Worm (Caenorhabditis elegans): ENCODE measurements around the gene tram-1.

Gene tram-1

ce11 chrIV:10243276-10243675 is 22.2 kb upstream of the tram-1 start, which contains the start of gene tkt-1 (continued):
- TF ChIP-seq pqm-1 (tag; optimal IDR thresholded peaks at IDR 0.05), result peak; percentile 71

- TF ChIP-seq php-3 (GFP tag; IDR thresholded peaks at IDR 0.05) (no peak), nhr-111 (GFP tag; optimal IDR thresholded peaks at IDR 0.05) (no peak), mdt-29 (GFP tag; IDR thresholded peaks at IDR 0.05) (no peak), ces-1 (GFP tag; optimal IDR thresholded peaks at IDR 0.05) (no peak), zip-2 (tag; optimal IDR thresholded peaks at IDR 0.05) (no peak), snpc-1.2 (GFP tag; IDR thresholded peaks at IDR 0.05) (no peak), R02D3.7 (tag; optimal IDR thresholded peaks at IDR 0.05) (no peak), D1046.2 (GFP tag; IDR thresholded peaks at IDR 0.05) (no peak), vab-7 (GFP tag; IDR thresholded peaks at IDR 0.05) (no peak), lin-13 (GFP tag; optimal IDR thresholded peaks at IDR 0.05) (no peak), nhr-41 (GFP tag; IDR thresholded peaks at IDR 0.05) (no peak), hlh-30 (tag; optimal IDR thresholded peaks at IDR 0.05; ENCODE audit: insufficient read depth) (no peak), lin-39 (tag; optimal IDR thresholded peaks at IDR 0.05) (no peak), unc-130 (GFP tag; optimal IDR thresholded peaks at IDR 0.05) (peak; percentile 32), mes-2 (tag; optimal IDR thresholded peaks at IDR 0.05; ENCODE audit: poor library complexity, severe bottlenecking) (peak; percentile 83), ceh-62 (tag; optimal IDR thresholded peaks at IDR 0.05) (no peak), ZK337.2 (GFP tag; IDR thresholded peaks at IDR 0.05) (no peak), tag-97 (GFP tag; IDR thresholded peaks at IDR 0.05) (no peak), nhr-10 (tag; optimal IDR thresholded peaks at IDR 0.05) (no peak), dmd-9 (GFP tag; IDR thresholded peaks at IDR 0.05) (no peak), T20F7.1 (GFP tag; optimal IDR thresholded peaks at IDR 0.05) (no peak), aly-2 (tag; optimal IDR thresholded peaks at IDR 0.05) (no peak), F37D6.2 (tag; optimal IDR thresholded peaks at IDR 0.05) (no peak), tra-1 (GFP tag; IDR thresholded peaks at IDR 0.05) (no peak), ceh-44 (GFP tag; IDR thresholded peaks at IDR 0.05) (no peak), mxl-3 (GFP tag; optimal IDR thresholded peaks at IDR 0.05) (no peak), nhr-48 (tag; optimal IDR thresholded peaks at IDR 0.05) (no peak), nhr-28 (tag; optimal IDR thresholded peaks at IDR 0.05) (peak; percentile 53), duxl-1 (tag; optimal IDR thresholded peaks at IDR 0.05; ENCODE audit: poor library complexity) (no peak), jun-1 (tag; optimal IDR thresholded peaks at IDR 0.05) (no peak), ztf-7 (tag; optimal IDR thresholded peaks at IDR 0.05) (no peak), lin-1 (GFP tag; IDR thresholded peaks at IDR 0.05) (no peak), madf-9 (GFP tag; conservative IDR thresholded peaks at IDR 0.05) (0 out of 2 replicates have a peak, but pooled peaks have one; percentile 21), nhr-6 (tag; optimal IDR thresholded peaks at IDR 0.05) (peak; percentile 6), cey-2 (tag; optimal IDR thresholded peaks at IDR 0.05; ENCODE audit: borderline replicate concordance, insufficient read depth) (no peak), unc-62 (GFP tag; optimal IDR thresholded peaks at IDR 0.05 in 1 of 2) (no peak), unc-62 (tag; optimal IDR thresholded peaks at IDR 0.05) (no peak), nhr-11 (tag; optimal IDR thresholded peaks at IDR 0.05) (no peak), unc-39 (tag; optimal IDR thresholded peaks at IDR 0.05) (no peak), spr-3 (GFP tag; optimal IDR thresholded peaks at IDR 0.05) (no peak), lsy-2 (tag; optimal IDR thresholded peaks at IDR 0.05) (no peak), fkh-10 (GFP tag; optimal IDR thresholded peaks at IDR 0.05) (no peak), Y75B8A.6 (GFP tag; IDR thresholded peaks at IDR 0.05) (no peak), set-16 (GFP tag; IDR thresholded peaks at IDR 0.05) (no peak), lin-29 (GFP tag; IDR thresholded peaks at IDR 0.05) (no peak), zip-11 (GFP tag; IDR thresholded peaks at IDR 0.05) (no peak), egl-43 (GFP tag; IDR thresholded peaks at IDR 0.05) (no peak), Y105C5A.15 (GFP tag; IDR thresholded peaks at IDR 0.05) (no peak)
These were observed 21.5 kb upstream of the tram-1 start for ce11 chrIV:10242458-10243123.

Data from whole organism, L4 larva.